Fruit fly (Drosophila melanogaster): ENCODE results near the gene CG32071.
A peak's percentile ranks its signal among the peaks of the same experiment; 100 is the strongest.

CG32071 gene

dm6 chr3L:11125636-11126532 is 22.2 kb upstream of the CG32071 start:
- TF ChIP-seq pan (optimal IDR thresholded peaks at IDR 0.05) (no peak), usp (GFP tag; optimal IDR thresholded peaks at IDR 0.05) (no peak), psq (optimal IDR thresholded peaks at IDR 0.05) (no peak), EcR (GFP tag; optimal IDR thresholded peaks at IDR 0.05) (no peak), CG8478 (optimal IDR thresholded peaks at IDR 0.05) (no peak), Dll (optimal IDR thresholded peaks at IDR 0.05) (no peak)

dm6 chr3L:11124841-11125240 is 21.2 kb upstream of the CG32071 start:
- no peak for TF ChIP-seq CG8478 (optimal IDR thresholded peaks at IDR 0.05)
- no peak for TF ChIP-seq psq (optimal IDR thresholded peaks at IDR 0.05)
- TF ChIP-seq pan (optimal IDR thresholded peaks at IDR 0.05), result no peak
- TF ChIP-seq usp (GFP tag; optimal IDR thresholded peaks at IDR 0.05), result no peak

- no peak for TF ChIP-seq pan (optimal IDR thresholded peaks at IDR 0.05)
- no peak for TF ChIP-seq EcR (GFP tag; optimal IDR thresholded peaks at IDR 0.05)
- TF ChIP-seq CG8478 (optimal IDR thresholded peaks at IDR 0.05), result no peak
These were observed 20.8 kb upstream of the CG32071 start for dm6 chr3L:11124439-11124838.

- peak; percentile 90 for TF ChIP-seq Dll (optimal IDR thresholded peaks at IDR 0.05)
- TF ChIP-seq psq (optimal IDR thresholded peaks at IDR 0.05), result no peak
- no peak for TF ChIP-seq CG8478 (optimal IDR thresholded peaks at IDR 0.05)
- TF ChIP-seq pan (optimal IDR thresholded peaks at IDR 0.05), result no peak
These were observed 20.1 kb upstream of the CG32071 start for dm6 chr3L:11123598-11124284.

dm6 chr3L:11123088-11123487 is 19.4 kb upstream of the CG32071 start, which contains the start of the genes Ufd1 and NaPi-III:
TSS of gene Ufd1 (minus strand) at chr3L:11123216.
TSS of gene NaPi-III (plus strand) at chr3L:11123348.
- TF ChIP-seq EcR (GFP tag; optimal IDR thresholded peaks at IDR 0.05) (no peak), Dll (optimal IDR thresholded peaks at IDR 0.05) (no peak), psq (optimal IDR thresholded peaks at IDR 0.05) (no peak), CG8478 (optimal IDR thresholded peaks at IDR 0.05) (no peak), usp (GFP tag; optimal IDR thresholded peaks at IDR 0.05) (no peak), pan (optimal IDR thresholded peaks at IDR 0.05) (no peak)

dm6 chr3L:11120419-11120958 is 16.8 kb upstream of the CG32071 start, which contains the start of the genes FoxK and mRpL2:
TSS of gene FoxK (minus strand) at chr3L:11120783.
TSS of gene mRpL2 (plus strand) at chr3L:11120847.
- TF ChIP-seq CG8478 (optimal IDR thresholded peaks at IDR 0.05) (no peak), Dll (optimal IDR thresholded peaks at IDR 0.05) (no peak), EcR (GFP tag; optimal IDR thresholded peaks at IDR 0.05) (no peak), pan (optimal IDR thresholded peaks at IDR 0.05) (no peak), psq (optimal IDR thresholded peaks at IDR 0.05) (no peak), usp (GFP tag; optimal IDR thresholded peaks at IDR 0.05) (no peak)

- no peak for TF ChIP-seq psq (optimal IDR thresholded peaks at IDR 0.05)
- TF ChIP-seq usp (GFP tag; optimal IDR thresholded peaks at IDR 0.05), result no peak
- TF ChIP-seq Dll (optimal IDR thresholded peaks at IDR 0.05), result no peak
- no peak for TF ChIP-seq CG8478 (optimal IDR thresholded peaks at IDR 0.05)
- TF ChIP-seq pan (optimal IDR thresholded peaks at IDR 0.05), result no peak
- TF ChIP-seq EcR (GFP tag; optimal IDR thresholded peaks at IDR 0.05), result no peak
These were observed 16.3 kb upstream of the CG32071 start for dm6 chr3L:11119901-11120418.

dm6 chr3L:11119396-11119900 is 15.8 kb upstream of the CG32071 start:
- no peak for TF ChIP-seq CG8478 (optimal IDR thresholded peaks at IDR 0.05)
- TF ChIP-seq pan (optimal IDR thresholded peaks at IDR 0.05), result no peak
- no peak for TF ChIP-seq psq (optimal IDR thresholded peaks at IDR 0.05)
- no peak for TF ChIP-seq usp (GFP tag; optimal IDR thresholded peaks at IDR 0.05)
- TF ChIP-seq Dll (optimal IDR thresholded peaks at IDR 0.05), result no peak
- no peak for TF ChIP-seq EcR (GFP tag; optimal IDR thresholded peaks at IDR 0.05)

dm6 chr3L:11118627-11119395 is 15.1 kb upstream of the CG32071 start:
- TF ChIP-seq Dll (optimal IDR thresholded peaks at IDR 0.05) (peak; percentile 22), usp (GFP tag; optimal IDR thresholded peaks at IDR 0.05) (no peak)

dm6 chr3L:11117733-11118132 is 14.1 kb upstream of the CG32071 start:
- TF ChIP-seq CG8478 (optimal IDR thresholded peaks at IDR 0.05) (no peak), psq (optimal IDR thresholded peaks at IDR 0.05) (no peak), usp (GFP tag; optimal IDR thresholded peaks at IDR 0.05) (no peak), Dll (optimal IDR thresholded peaks at IDR 0.05) (no peak), pan (optimal IDR thresholded peaks at IDR 0.05) (no peak), EcR (GFP tag; optimal IDR thresholded peaks at IDR 0.05) (no peak)

All from whole organism.